Worm (Caenorhabditis elegans) whole organism, midembryonic: ENCODE results near the gene srh-33.

Experiments
- T22C8.4 ChIP-seq: fragments of 200-800 bp; sonication (Bioruptor generic); IDR thresholded peaks from 2 replicates; pipeline ENCODE4 v1.3.6; 2022; ENCODE audit warnings: missing genetic modification characterization, missing compliant biosample characterization
- cog-1 ChIP-seq: sonication (generic microtip); optimal IDR thresholded peaks from 2 replicates; lab custom pipeline; 2016; ENCODE audit warnings: missing genetic modification characterization, missing compliant biosample characterization
- flt-1 ChIP-seq: fragments of 200-800 bp; sonication (Bioruptor generic); IDR thresholded peaks from 2 replicates; pipeline ENCODE4 v1.3.6; 2022; ENCODE audit warnings: missing genetic modification characterization, missing compliant biosample characterization
- klf-2 ChIP-seq: fragments of 200-800 bp; sonication (Bioruptor generic); conservative IDR thresholded peaks from 2 replicates; pipeline ENCODE4 v1.3.6; 2022; ENCODE audit warnings: missing genetic modification reagents, missing genetic modification characterization, missing compliant biosample characterization
- med-1 ChIP-seq: sonication (generic microtip); optimal IDR thresholded peaks from 2 replicates; lab custom pipeline; 2017; ENCODE audit warnings: missing genetic modification characterization, mild to moderate bottlenecking, missing compliant biosample characterization, antibody characterized with exemption, missing genetic modification reagents; ENCODE audit not compliant: insufficient read depth
- ref-1 ChIP-seq: fragments of 200-800 bp; sonication (Bioruptor generic); conservative IDR thresholded peaks from 2 replicates; pipeline ENCODE4 v1.3.6; 2022; ENCODE audit warnings: missing genetic modification reagents, missing genetic modification characterization, missing compliant biosample characterization
- tab-1 ChIP-seq: fragments of 200-800 bp; sonication (Bioruptor generic); IDR thresholded peaks from 2 replicates; pipeline ENCODE4 v1.3.6; 2022; ENCODE audit warnings: missing genetic modification characterization, missing compliant biosample characterization
- ztf-23 ChIP-seq: fragments of 200-800 bp; sonication (Bioruptor generic); IDR thresholded peaks from 2 replicates; pipeline ENCODE4 v1.3.6; 2022; ENCODE audit warnings: missing genetic modification reagents, missing genetic modification characterization, missing compliant biosample characterization
- ztf-29 ChIP-seq: fragments of 200-800 bp; sonication (Bioruptor generic); IDR thresholded peaks from 2 replicates; pipeline ENCODE4 v1.3.6; 2022; ENCODE audit warnings: missing genetic modification reagents, missing genetic modification characterization, missing compliant biosample characterization

Gene srh-33

DNA sequence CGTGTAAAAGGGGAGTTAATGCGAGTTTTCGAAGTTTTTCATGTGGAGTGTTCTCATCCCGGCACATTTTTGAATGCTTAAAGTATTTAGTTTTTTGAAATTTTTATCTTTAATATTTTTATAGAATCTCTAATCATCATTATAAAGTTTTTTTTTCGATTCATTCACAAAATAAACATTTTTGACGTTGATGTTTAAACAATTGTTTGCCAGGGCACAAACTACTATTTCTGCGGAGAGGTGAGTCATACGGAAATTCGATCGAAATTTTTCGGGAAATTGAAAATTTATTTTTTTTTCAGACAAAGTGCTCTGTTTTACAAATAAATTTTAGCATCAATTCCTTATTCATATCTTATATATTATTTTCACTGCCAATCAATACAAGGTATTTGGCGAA, 10.5 kb upstream of the srh-33 start, which contains the start of gene nhr-98:
Gene nhr-98, plus strand, starts transcription at position 301 of the 400 bp plus-strand sequence.
- TF ChIP-seq flt-1 (no peak), tab-1 (GFP tag; lab: Robert Waterston, UW) (no peak), ztf-23 (GFP tag; lab: Robert Waterston, UW) (no peak), cog-1 (no peak), ztf-29 (GFP tag; lab: Robert Waterston, UW) (no peak), ref-1 (no peak), klf-2 (GFP tag; lab: Robert Waterston, UW) (no peak), med-1 (GFP tag; lab: Kevin White, UChicago) (no peak), T22C8.4 (GFP tag; lab: Robert Waterston, UW) (no peak)

DNA sequence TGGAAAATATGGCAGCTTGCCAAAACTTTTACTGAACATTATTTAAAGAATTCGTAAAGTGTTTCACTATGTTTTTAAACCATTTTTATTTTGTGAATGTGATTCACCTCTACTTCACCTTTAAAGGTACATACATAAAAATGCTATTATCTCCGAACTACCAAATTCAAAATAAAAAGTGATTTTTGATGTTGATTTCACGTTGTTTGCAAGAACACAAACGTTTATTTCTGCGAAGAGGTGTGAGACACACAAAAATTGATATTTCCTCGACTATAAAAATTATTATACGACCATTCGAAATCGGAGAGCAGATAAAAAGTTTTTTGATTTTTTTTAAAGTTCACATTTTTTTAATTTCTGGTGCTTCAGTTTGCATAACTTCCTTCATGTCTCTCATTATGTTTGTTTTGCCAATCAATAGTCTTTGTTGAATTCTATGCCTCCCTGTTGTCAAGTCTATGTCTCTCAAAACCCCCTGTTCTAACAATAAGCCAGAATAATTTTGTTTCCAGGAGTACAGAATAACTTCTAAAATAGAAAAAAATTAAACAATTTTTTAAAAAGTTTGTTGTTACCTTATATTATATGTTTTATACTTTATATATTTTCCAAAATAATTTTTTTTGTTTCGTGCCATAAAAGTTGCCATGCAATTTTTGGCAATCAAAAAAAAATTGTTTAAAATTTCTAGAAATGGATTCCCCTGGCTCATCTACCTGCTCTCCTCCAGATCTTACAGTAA, 7.8 kb upstream of the srh-33 start, which contains the start of gene nhr-123:
Gene nhr-123, plus strand, starts transcription at position 695 of the 745 bp plus-strand sequence.
- TF ChIP-seq cog-1 (no peak), klf-2 (GFP tag; lab: Robert Waterston, UW) (no peak), ztf-29 (GFP tag; lab: Robert Waterston, UW) (no peak), med-1 (GFP tag; lab: Kevin White, UChicago) (no peak), ztf-23 (GFP tag; lab: Robert Waterston, UW) (no peak)

DNA sequence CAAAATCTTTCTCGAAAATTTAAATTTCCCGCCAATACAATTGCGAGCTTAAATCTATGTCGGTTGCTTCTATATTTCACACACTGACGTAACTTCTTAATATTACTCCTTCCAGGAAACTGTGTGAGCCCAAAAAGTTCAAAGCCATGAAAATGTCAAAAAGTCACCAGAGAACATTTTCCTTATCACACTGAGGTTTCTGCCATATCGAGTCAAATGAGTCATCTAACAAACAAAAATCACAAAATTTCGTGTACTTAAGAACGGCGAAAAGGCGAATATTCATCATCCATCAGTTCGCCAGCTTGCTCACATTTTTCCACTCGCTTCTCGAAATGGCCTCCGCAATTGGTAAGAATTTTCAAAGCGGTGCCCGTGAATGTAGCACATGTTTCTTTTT, 6.6 kb upstream of the srh-33 start, which contains the start of gene M02H5.8:
Gene M02H5.8, plus strand, starts transcription at position 297 of the 400 bp plus-strand sequence.
- TF ChIP-seq tab-1 (GFP tag; lab: Robert Waterston, UW), result no peak
- TF ChIP-seq klf-2 (GFP tag; lab: Robert Waterston, UW), result no peak
- no peak for TF ChIP-seq ref-1
- TF ChIP-seq T22C8.4 (GFP tag; lab: Robert Waterston, UW), result no peak
- no peak for TF ChIP-seq flt-1
- TF ChIP-seq cog-1, result no peak
- TF ChIP-seq med-1 (GFP tag; lab: Kevin White, UChicago), result no peak
- TF ChIP-seq ztf-29 (GFP tag; lab: Robert Waterston, UW), result no peak
- no peak for TF ChIP-seq ztf-23 (GFP tag; lab: Robert Waterston, UW)

DNA sequence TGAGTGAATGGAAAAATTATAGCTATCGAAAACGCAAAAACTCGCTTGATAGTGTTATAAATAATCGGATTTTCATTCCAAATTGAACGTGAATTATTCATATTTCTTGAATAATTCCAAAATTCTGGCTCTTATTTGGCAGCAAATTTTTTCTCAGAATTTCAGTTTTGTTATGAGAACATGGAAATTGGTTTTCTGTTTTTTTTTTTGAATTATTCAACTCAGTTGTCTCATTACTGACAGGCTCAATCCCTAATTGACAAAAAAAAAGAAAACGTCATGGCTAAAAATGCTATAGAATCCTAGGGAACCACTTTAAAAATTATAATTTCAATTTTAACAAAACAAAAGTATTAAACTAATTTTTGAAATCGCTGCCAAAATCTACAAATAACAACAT, 6.0 kb upstream of the srh-33 start, which contains the start of gene srh-35:
Gene srh-35, minus strand, starts transcription at position 101 of the 400 bp plus-strand sequence.
- no peak for TF ChIP-seq T22C8.4 (GFP tag; lab: Robert Waterston, UW)
- no peak for TF ChIP-seq ref-1
- no peak for TF ChIP-seq klf-2 (GFP tag; lab: Robert Waterston, UW)
- no peak for TF ChIP-seq ztf-23 (GFP tag; lab: Robert Waterston, UW)

DNA sequence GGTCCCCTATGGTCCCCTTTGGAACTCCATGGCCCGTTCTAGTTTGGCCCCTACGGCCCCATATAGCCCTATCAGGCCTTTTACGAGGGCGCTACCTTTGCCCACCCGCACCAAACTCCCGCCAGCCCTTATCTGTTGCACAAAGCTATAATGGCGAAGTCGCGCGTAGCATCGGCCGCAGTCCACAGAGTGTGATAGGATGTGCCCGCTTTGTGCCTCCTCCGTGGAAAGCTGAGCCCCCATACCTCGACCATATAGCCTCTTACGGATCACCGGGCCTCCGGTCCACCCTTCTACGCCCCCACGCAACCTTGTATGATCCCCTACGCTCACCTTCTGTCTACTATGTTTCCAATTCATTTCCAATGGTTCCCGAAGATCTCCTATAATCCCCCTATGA, 3.9 kb upstream of the srh-33 start:
- TF ChIP-seq tab-1 (GFP tag; lab: Robert Waterston, UW) (0 out of 2 replicates have a peak, but pooled peaks have one; percentile 40), cog-1 (no peak), klf-2 (GFP tag; lab: Robert Waterston, UW) (no peak), T22C8.4 (GFP tag; lab: Robert Waterston, UW) (no peak), flt-1 (0 out of 2 replicates have a peak, but pooled peaks have one; percentile 32), med-1 (GFP tag; lab: Kevin White, UChicago) (no peak), ref-1 (no peak), ztf-29 (GFP tag; lab: Robert Waterston, UW) (no peak), ztf-23 (GFP tag; lab: Robert Waterston, UW) (no peak)

DNA sequence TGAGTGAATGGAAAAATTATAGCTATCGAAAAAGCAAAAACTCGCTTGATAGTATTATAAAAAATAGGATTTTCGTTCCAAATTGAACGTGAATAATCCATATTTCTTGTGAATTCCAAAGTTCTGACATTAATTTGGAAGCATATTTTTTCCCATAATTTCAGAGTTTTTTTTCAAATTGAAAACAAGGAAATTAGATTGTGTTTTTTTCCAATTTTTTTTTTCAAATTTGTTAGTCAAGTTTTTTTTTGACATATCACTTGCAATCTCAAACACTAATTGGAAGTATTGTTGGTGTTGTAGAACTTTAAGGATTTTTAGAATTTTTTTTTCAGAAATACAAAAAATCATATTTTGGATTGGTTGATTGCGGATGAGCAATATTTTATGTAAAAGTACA, 3.5 kb upstream of the srh-33 start, which contains the start of gene srh-34:
Gene srh-34, minus strand, starts transcription at position 101 of the 400 bp plus-strand sequence.
- TF ChIP-seq ref-1 (no peak), klf-2 (GFP tag; lab: Robert Waterston, UW) (no peak), T22C8.4 (GFP tag; lab: Robert Waterston, UW) (no peak), cog-1 (no peak), med-1 (GFP tag; lab: Kevin White, UChicago) (no peak), ztf-23 (GFP tag; lab: Robert Waterston, UW) (no peak)

DNA sequence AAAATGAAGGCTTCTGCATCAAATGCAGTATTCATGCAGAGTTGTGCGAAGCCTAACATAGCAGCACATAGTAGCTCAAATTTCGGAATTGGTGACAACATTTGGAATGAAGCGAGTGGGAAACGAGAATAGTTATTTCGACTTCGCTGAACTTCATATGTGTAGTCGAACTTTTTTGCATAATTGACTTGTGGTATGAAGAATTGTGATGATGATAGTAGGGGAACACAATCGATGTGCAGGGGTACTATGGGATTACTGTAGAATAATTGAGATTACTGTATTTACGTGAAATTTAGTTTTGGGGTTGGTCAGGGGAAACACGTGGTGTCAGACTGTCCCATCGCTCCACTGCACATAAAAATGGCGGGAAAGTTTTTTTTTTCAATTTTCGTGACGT, 2.2 kb downstream of the srh-33 start, which contains the start of gene B0554.7:
Gene B0554.7, minus strand, starts transcription at position 101 of the 400 bp plus-strand sequence.
- no peak for TF ChIP-seq ztf-23 (GFP tag; lab: Robert Waterston, UW)
- no peak for TF ChIP-seq med-1 (GFP tag; lab: Kevin White, UChicago)
- TF ChIP-seq klf-2 (GFP tag; lab: Robert Waterston, UW), result no peak
- TF ChIP-seq T22C8.4 (GFP tag; lab: Robert Waterston, UW), result no peak
- TF ChIP-seq flt-1, result no peak
- no peak for TF ChIP-seq ztf-29 (GFP tag; lab: Robert Waterston, UW)
- no peak for TF ChIP-seq cog-1
- no peak for TF ChIP-seq tab-1 (GFP tag; lab: Robert Waterston, UW)
- TF ChIP-seq ref-1, result no peak

DNA sequence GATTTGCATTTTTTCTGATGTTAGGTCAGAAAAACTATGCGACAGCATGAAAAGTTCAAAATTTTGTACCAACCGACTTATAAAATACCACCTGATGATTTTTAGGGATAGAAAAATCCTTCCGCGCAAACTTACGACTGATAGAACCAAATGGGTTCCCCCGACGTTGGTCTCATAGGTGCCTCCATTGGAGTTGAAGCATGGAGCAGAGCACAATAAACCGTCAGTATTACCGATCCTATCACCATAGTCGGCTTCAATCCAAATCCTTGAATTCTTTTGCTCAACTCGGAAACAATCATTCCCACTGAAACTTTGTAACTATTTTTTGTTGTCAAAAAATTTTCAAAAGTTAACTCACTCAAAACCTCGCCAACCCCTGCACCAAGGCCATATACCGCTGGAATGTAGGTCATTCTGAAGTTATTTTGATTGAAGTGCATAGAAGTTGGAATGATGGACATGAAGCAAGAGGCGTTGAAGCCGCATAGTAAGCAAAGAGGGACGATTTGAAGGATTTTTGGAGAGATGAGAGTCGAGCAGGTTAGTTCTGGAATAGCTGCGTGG, 3.8 kb downstream of the srh-33 start:
- no peak for TF ChIP-seq flt-1
- TF ChIP-seq med-1 (GFP tag; lab: Kevin White, UChicago), result no peak
- no peak for TF ChIP-seq ztf-29 (GFP tag; lab: Robert Waterston, UW)
- no peak for TF ChIP-seq ztf-23 (GFP tag; lab: Robert Waterston, UW)
- no peak for TF ChIP-seq tab-1 (GFP tag; lab: Robert Waterston, UW)
- no peak for TF ChIP-seq klf-2 (GFP tag; lab: Robert Waterston, UW)
- TF ChIP-seq ref-1, result no peak
- no peak for TF ChIP-seq cog-1
- no peak for TF ChIP-seq T22C8.4 (GFP tag; lab: Robert Waterston, UW)

DNA sequence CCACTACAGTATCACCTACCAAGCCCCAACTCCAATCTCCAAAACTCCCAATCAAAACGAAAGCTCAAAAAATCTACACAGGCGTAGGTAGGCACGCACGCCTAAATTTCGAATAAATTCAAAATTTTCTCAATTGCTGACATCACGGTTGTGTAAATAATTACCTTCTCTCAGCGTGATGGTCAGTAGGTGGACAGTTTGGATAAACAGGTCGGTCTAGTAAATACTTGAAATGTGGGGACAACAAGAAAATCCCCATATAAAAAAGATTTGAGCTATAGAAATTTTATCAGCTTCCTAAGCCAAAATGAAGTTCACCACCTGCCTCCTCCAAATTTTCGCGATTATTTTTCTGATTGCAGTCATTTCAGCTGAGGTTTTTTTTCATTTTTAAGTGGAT, 5.0 kb downstream of the srh-33 start, which contains the start of gene B0554.1:
Gene B0554.1, plus strand, starts transcription at position 301 of the 400 bp plus-strand sequence.
- TF ChIP-seq klf-2 (GFP tag; lab: Robert Waterston, UW) (no peak), med-1 (GFP tag; lab: Kevin White, UChicago) (no peak)
